Worm (Caenorhabditis elegans) whole organism, L2 larva: ENCODE results near the gene srx-42.

Experiments used
- R02D3.7 ChIP-seq: fragments of 150-350 bp; optimal IDR thresholded peaks from 2 replicates; lab custom pipeline; 2014; ENCODE audit warnings: missing biosample characterization, missing genetic modification characterization
- Y55F3AM.14 ChIP-seq: fragments of 200-800 bp; sonication (Bioruptor generic); optimal IDR thresholded peaks from 2 replicates; lab custom pipeline; 2018; ENCODE audit warnings: mild to moderate bottlenecking, missing genetic modification characterization, missing compliant biosample characterization
- ama-1 ChIP-seq: fragments of 150-350 bp; optimal IDR thresholded peaks from 2 replicates; lab custom pipeline; 2018; ENCODE audit warnings: inconsistent platforms
- ceh-16 ChIP-seq: fragments of 150-350 bp; optimal IDR thresholded peaks from 2 replicates; lab custom pipeline; 2014; ENCODE audit warnings: missing biosample characterization, missing genetic modification characterization
- egl-27 ChIP-seq: sonication (generic microtip); optimal IDR thresholded peaks from 3 replicates; lab custom pipeline; 2017; ENCODE audit warnings: missing biosample characterization, missing genetic modification reagents, missing genetic modification characterization
- elt-3 ChIP-seq: sonication (generic microtip); optimal IDR thresholded peaks from 2 replicates; lab custom pipeline; 2017; ENCODE audit warnings: missing biosample characterization, missing genetic modification characterization
- lin-13 ChIP-seq: fragments of 150-350 bp; optimal IDR thresholded peaks from 2 replicates; lab custom pipeline; 2014; ENCODE audit warnings: missing biosample characterization, missing genetic modification reagents, missing genetic modification characterization
- mbf-1 ChIP-seq: sonication (generic microtip); optimal IDR thresholded peaks from 2 replicates; lab custom pipeline; 2017; ENCODE audit warnings: missing biosample characterization, missing genetic modification characterization
- nhr-129 ChIP-seq: fragments of 150-350 bp; optimal IDR thresholded peaks from 2 replicates; lab custom pipeline; 2014; ENCODE audit warnings: missing biosample characterization, missing genetic modification characterization
- sma-3 ChIP-seq: sonication (generic microtip); optimal IDR thresholded peaks from 2 replicates; lab custom pipeline; 2016; ENCODE audit warnings: missing genetic modification reagents, missing genetic modification characterization, missing compliant biosample characterization
- snpc-4 ChIP-seq: fragments of 150-350 bp; optimal IDR thresholded peaks from 2 replicates; lab custom pipeline; 2014; ENCODE audit warnings: missing biosample characterization, missing genetic modification characterization
- unc-39 ChIP-seq: fragments of 150-350 bp; optimal IDR thresholded peaks from 2 replicates; lab custom pipeline; 2014; ENCODE audit warnings: missing biosample characterization, missing genetic modification characterization

- TF ChIP-seq sma-3 (GFP tag; lab: Kevin White, UChicago) (no peak), snpc-4 (no peak), lin-13 (GFP tag; lab: Kevin White, UChicago) (no peak), egl-27 (tag; lab: Kevin White, UChicago) (no peak), ama-1 (lab: Kevin White, UChicago) (no peak), unc-39 (no peak), Y55F3AM.14 (GFP tag; lab: Kevin White, UChicago) (no peak), nhr-129 (tag; lab: Kevin White, UChicago) (no peak), elt-3 (tag; lab: Kevin White, UChicago) (no peak), mbf-1 (no peak), ceh-16 (no peak), R02D3.7 (tag; lab: Kevin White, UChicago) (no peak)
These were observed 21.3 kb downstream of the srx-42 start, which contains the start of gene dpr-1 for ce11 chrV:13942082-13942481.
